Fruit fly (Drosophila melanogaster) whole organism, embryonic: ENCODE measurements around the gene Traf-like.
A peak's percentile ranks its signal among the peaks of the same experiment; 100 is the strongest.

Source experiments
- Bdp1 ChIP-seq: fragments of 200-800 bp; sonication (Bioruptor generic); optimal IDR thresholded peaks from 3 replicates; lab custom pipeline; 2016; ENCODE audit warnings: missing biosample characterization, missing genetic modification characterization
- Bgb ChIP-seq: fragments of 200-800 bp; sonication (Bioruptor generic); IDR thresholded peaks from 2 replicates; pipeline ENCODE4 v1.3.6; 2022; ENCODE audit warnings: missing biosample characterization, missing genetic modification characterization; ENCODE audit not compliant: partially characterized antibody
- Bteb2 ChIP-seq: fragments of 200-800 bp; sonication (Bioruptor generic); optimal IDR thresholded peaks from 2 replicates; lab custom pipeline; 2016; ENCODE audit warnings: missing biosample characterization, missing genetic modification characterization
- CG10543 ChIP-seq: fragments of 200-800 bp; sonication (Bioruptor generic); optimal IDR thresholded peaks from 3 replicates; lab custom pipeline; 2017; ENCODE audit warnings: missing biosample characterization, mild to moderate bottlenecking, missing genetic modification characterization, moderate library complexity
- CG11504 ChIP-seq: fragments of 200-800 bp; sonication (Bioruptor generic); optimal IDR thresholded peaks from 3 replicates; lab custom pipeline; 2019; ENCODE audit warnings: missing biosample characterization, mild to moderate bottlenecking, missing genetic modification characterization, moderate library complexity
- CG12769 ChIP-seq: fragments of 200-800 bp; sonication (Bioruptor generic); optimal IDR thresholded peaks from 2 replicates; lab custom pipeline; 2019; ENCODE audit warnings: missing biosample characterization, mild to moderate bottlenecking, missing genetic modification characterization, moderate library complexity
- CG14710 ChIP-seq: fragments of 200-800 bp; sonication (Bioruptor generic); optimal IDR thresholded peaks from 3 replicates; lab custom pipeline; 2019; ENCODE audit warnings: missing biosample characterization, mild to moderate bottlenecking, missing genetic modification characterization, moderate library complexity
- CG15601 ChIP-seq: fragments of 200-800 bp; sonication (Bioruptor generic); optimal IDR thresholded peaks from 3 replicates; lab custom pipeline; 2019; ENCODE audit warnings: missing biosample characterization, mild to moderate bottlenecking, missing genetic modification characterization, moderate library complexity
- CG15696 ChIP-seq: fragments of 200-800 bp; sonication (Bioruptor generic); optimal IDR thresholded peaks from 2 replicates; lab custom pipeline; 2019; ENCODE audit warnings: missing biosample characterization, mild to moderate bottlenecking, missing genetic modification characterization, moderate library complexity
- CG16813 ChIP-seq: fragments of 200-800 bp; sonication (Bioruptor generic); IDR thresholded peaks from 3 replicates; pipeline ENCODE4 v1.3.6; 2022; ENCODE audit warnings: missing biosample characterization, missing genetic modification characterization; ENCODE audit not compliant: partially characterized antibody
- CG17186 ChIP-seq: fragments of 200-800 bp; sonication (Bioruptor generic); optimal IDR thresholded peaks from 3 replicates; lab custom pipeline; 2017; ENCODE audit warnings: missing biosample characterization, missing genetic modification reagents, missing genetic modification characterization
- CG31365 ChIP-seq: fragments of 200-800 bp; sonication (Bioruptor generic); optimal IDR thresholded peaks from 2 replicates; lab custom pipeline; 2018; ENCODE audit warnings: missing biosample characterization, mild to moderate bottlenecking, missing genetic modification characterization
- CG31441 ChIP-seq: fragments of 200-800 bp; sonication (Bioruptor generic); IDR thresholded peaks from 2 replicates; pipeline ENCODE4 v1.3.6; 2022; ENCODE audit warnings: missing biosample characterization, missing genetic modification characterization
- CG42726 ChIP-seq: fragments of 200-800 bp; sonication (Bioruptor generic); IDR thresholded peaks from 2 replicates; pipeline ENCODE4 v1.3.6; 2022; ENCODE audit warnings: missing biosample characterization, missing genetic modification characterization; ENCODE audit not compliant: partially characterized antibody
- CG4820 ChIP-seq: fragments of 200-800 bp; sonication (Bioruptor generic); optimal IDR thresholded peaks from 3 replicates; lab custom pipeline; 2016; ENCODE audit warnings: missing biosample characterization, missing genetic modification characterization
- CG4854 ChIP-seq: fragments of 200-800 bp; sonication (Bioruptor generic); optimal IDR thresholded peaks from 2 replicates; lab custom pipeline; 2016; ENCODE audit warnings: missing biosample characterization, missing genetic modification characterization, inconsistent platforms
- CG6272 ChIP-seq: fragments of 200-800 bp; sonication (Bioruptor generic); IDR thresholded peaks from 2 replicates; pipeline ENCODE4 v1.3.6; 2022; ENCODE audit warnings: missing biosample characterization, missing genetic modification characterization
- CG9437 ChIP-seq: fragments of 200-800 bp; sonication (Bioruptor generic); optimal IDR thresholded peaks from 2 replicates; lab custom pipeline; 2018; ENCODE audit warnings: missing biosample characterization, mild to moderate bottlenecking, missing genetic modification characterization
- CHES-1-like ChIP-seq: fragments of 200-800 bp; sonication (Bioruptor generic); optimal IDR thresholded peaks from 2 replicates; lab custom pipeline; 2016; ENCODE audit warnings: missing biosample characterization, missing genetic modification characterization
- D19A ChIP-seq: fragments of 200-800 bp; optimal IDR thresholded peaks from 3 replicates; lab custom pipeline; 2019; ENCODE audit warnings: missing biosample characterization, mild to moderate bottlenecking, missing genetic modification characterization, moderate library complexity
- Dfd ChIP-seq, 2 experiments: fragments of >200 bp; optimal IDR thresholded peaks; 2 replicates each; lab custom pipeline; 2017; ENCODE audit warnings: missing biosample characterization in 2 of 2, missing genetic modification characterization in 2 of 2
- Dll ChIP-seq: fragments of 200-800 bp; sonication (Bioruptor generic); IDR thresholded peaks from 4 replicates; pipeline ENCODE4 v1.3.6; 2022; ENCODE audit warnings: missing biosample characterization, missing genetic modification characterization; ENCODE audit not compliant: partially characterized antibody
- E2f2 ChIP-seq: fragments of 200-800 bp; sonication (Bioruptor generic); IDR thresholded peaks from 2 replicates; pipeline ENCODE4 v1.3.6; 2022; ENCODE audit warnings: missing biosample characterization, missing genetic modification characterization
- ERR ChIP-seq: fragments of 200-800 bp; sonication (Bioruptor generic); optimal IDR thresholded peaks from 2 replicates; lab custom pipeline; 2016; ENCODE audit warnings: missing biosample characterization, missing genetic modification characterization
- Elba2 ChIP-seq: fragments of 200-800 bp; sonication (Bioruptor generic); optimal IDR thresholded peaks from 3 replicates; lab custom pipeline; 2016; ENCODE audit warnings: missing biosample characterization, missing genetic modification characterization
- H15 ChIP-seq: fragments of 200-800 bp; sonication (Bioruptor generic); IDR thresholded peaks from 3 replicates; pipeline ENCODE4 v1.3.6; 2022; ENCODE audit warnings: missing biosample characterization, missing genetic modification characterization
- HHEX ChIP-seq: fragments of 200-800 bp; sonication (Bioruptor generic); optimal IDR thresholded peaks from 3 replicates; lab custom pipeline; 2017; ENCODE audit warnings: missing biosample characterization, mild to moderate bottlenecking, missing genetic modification characterization, missing genetic modification reagents
- HLH3B ChIP-seq: fragments of 200-800 bp; sonication (Bioruptor generic); IDR thresholded peaks from 2 replicates; pipeline ENCODE4 v1.3.6; 2022; ENCODE audit warnings: missing biosample characterization, missing genetic modification characterization
- HmgD ChIP-seq: fragments of 200-800 bp; sonication (Bioruptor generic); optimal IDR thresholded peaks from 3 replicates; lab custom pipeline; 2016; ENCODE audit warnings: missing biosample characterization, missing genetic modification characterization
- Jarid2 ChIP-seq: fragments of 200-800 bp; sonication (Bioruptor generic); optimal IDR thresholded peaks from 3 replicates; lab custom pipeline; 2017; ENCODE audit warnings: mild to moderate bottlenecking, missing biosample characterization, missing genetic modification reagents, missing genetic modification characterization
- Myb ChIP-seq: fragments of 200-800 bp; sonication (Bioruptor generic); optimal IDR thresholded peaks from 2 replicates; lab custom pipeline; 2016; ENCODE audit warnings: missing biosample characterization, missing genetic modification characterization
- NFAT ChIP-seq: fragments of 200-800 bp; sonication (Bioruptor generic); IDR thresholded peaks from 2 replicates; pipeline ENCODE4 v1.3.6; 2022; ENCODE audit warnings: missing biosample characterization, missing genetic modification characterization
- Sox102F ChIP-seq: fragments of 200-800 bp; sonication (Bioruptor generic); optimal IDR thresholded peaks from 2 replicates; lab custom pipeline; 2018; ENCODE audit warnings: missing biosample characterization, mild to moderate bottlenecking, missing genetic modification characterization, moderate library complexity
- Tbp ChIP-seq: fragments of >200 bp; optimal IDR thresholded peaks from 2 replicates; lab custom pipeline; 2018; ENCODE audit warnings: missing biosample characterization, missing genetic modification characterization
- bbx ChIP-seq: fragments of 200-800 bp; sonication (Bioruptor generic); IDR thresholded peaks from 2 replicates; pipeline ENCODE4 v1.3.6; 2022; ENCODE audit warnings: missing biosample characterization, missing genetic modification characterization; ENCODE audit not compliant: partially characterized antibody
- cato ChIP-seq: fragments of 200-800 bp; sonication (Bioruptor generic); optimal IDR thresholded peaks from 2 replicates; lab custom pipeline; 2016; ENCODE audit warnings: missing biosample characterization, missing genetic modification characterization, borderline replicate concordance
- fd3F ChIP-seq: fragments of 200-800 bp; sonication (Bioruptor generic); optimal IDR thresholded peaks from 2 replicates; lab custom pipeline; 2018; ENCODE audit warnings: missing biosample characterization, mild to moderate bottlenecking, missing genetic modification characterization, moderate library complexity
- fd96Cb ChIP-seq: fragments of 200-800 bp; sonication (Bioruptor generic); optimal IDR thresholded peaks from 2 replicates; lab custom pipeline; 2018; ENCODE audit warnings: missing biosample characterization, mild to moderate bottlenecking, missing genetic modification characterization, moderate library complexity
- hkb ChIP-seq, 2 experiments: fragments of 200-800 bp in 1 of 2; fragments of >200 bp in 1 of 2; sonication (Bioruptor generic) in 1 of 2; IDR thresholded peaks in 1 of 2; optimal IDR thresholded peaks in 1 of 2; 2 replicates each; pipeline versions ENCODE4 v1.3.6 to Lab custom; 2017 to 2022; ENCODE audit warnings: missing biosample characterization in 1 of 2, missing genetic modification characterization in 1 of 2
- jing ChIP-seq: fragments of 200-800 bp; sonication (Bioruptor generic); optimal IDR thresholded peaks from 2 replicates; lab custom pipeline; 2018; ENCODE audit warnings: missing biosample characterization, mild to moderate bottlenecking, missing genetic modification characterization
- lilli ChIP-seq: fragments of 200-800 bp; sonication (Bioruptor generic); optimal IDR thresholded peaks from 3 replicates; lab custom pipeline; 2016; ENCODE audit warnings: missing biosample characterization, missing genetic modification characterization
- phol ChIP-seq: fragments of 200-800 bp; sonication (Bioruptor generic); optimal IDR thresholded peaks from 3 replicates; lab custom pipeline; 2018; ENCODE audit warnings: missing biosample characterization, mild to moderate bottlenecking, missing genetic modification characterization, moderate library complexity
- sens-2 ChIP-seq: fragments of 200-800 bp; sonication (Bioruptor generic); IDR thresholded peaks from 2 replicates; pipeline ENCODE4 v1.3.6; 2022; ENCODE audit warnings: missing biosample characterization, missing genetic modification characterization
- sob ChIP-seq: fragments of 200-800 bp; sonication (Bioruptor generic); IDR thresholded peaks from 2 replicates; pipeline ENCODE4 v1.3.6; 2022; ENCODE audit warnings: missing biosample characterization, missing genetic modification characterization
- stwl ChIP-seq: fragments of 200-800 bp; sonication (Bioruptor generic); optimal IDR thresholded peaks from 3 replicates; lab custom pipeline; 2018; ENCODE audit warnings: missing biosample characterization, mild to moderate bottlenecking, missing genetic modification characterization, moderate library complexity
- sug ChIP-seq: fragments of 200-800 bp; optimal IDR thresholded peaks from 2 replicates; lab custom pipeline; 2019; ENCODE audit warnings: missing biosample characterization, mild to moderate bottlenecking, missing genetic modification characterization, moderate library complexity
- zf30C ChIP-seq: fragments of 200-800 bp; sonication (Bioruptor generic); optimal IDR thresholded peaks from 3 replicates; lab custom pipeline; 2018; ENCODE audit warnings: missing biosample characterization, mild to moderate bottlenecking, missing genetic modification characterization

Gene Traf-like

DNA sequence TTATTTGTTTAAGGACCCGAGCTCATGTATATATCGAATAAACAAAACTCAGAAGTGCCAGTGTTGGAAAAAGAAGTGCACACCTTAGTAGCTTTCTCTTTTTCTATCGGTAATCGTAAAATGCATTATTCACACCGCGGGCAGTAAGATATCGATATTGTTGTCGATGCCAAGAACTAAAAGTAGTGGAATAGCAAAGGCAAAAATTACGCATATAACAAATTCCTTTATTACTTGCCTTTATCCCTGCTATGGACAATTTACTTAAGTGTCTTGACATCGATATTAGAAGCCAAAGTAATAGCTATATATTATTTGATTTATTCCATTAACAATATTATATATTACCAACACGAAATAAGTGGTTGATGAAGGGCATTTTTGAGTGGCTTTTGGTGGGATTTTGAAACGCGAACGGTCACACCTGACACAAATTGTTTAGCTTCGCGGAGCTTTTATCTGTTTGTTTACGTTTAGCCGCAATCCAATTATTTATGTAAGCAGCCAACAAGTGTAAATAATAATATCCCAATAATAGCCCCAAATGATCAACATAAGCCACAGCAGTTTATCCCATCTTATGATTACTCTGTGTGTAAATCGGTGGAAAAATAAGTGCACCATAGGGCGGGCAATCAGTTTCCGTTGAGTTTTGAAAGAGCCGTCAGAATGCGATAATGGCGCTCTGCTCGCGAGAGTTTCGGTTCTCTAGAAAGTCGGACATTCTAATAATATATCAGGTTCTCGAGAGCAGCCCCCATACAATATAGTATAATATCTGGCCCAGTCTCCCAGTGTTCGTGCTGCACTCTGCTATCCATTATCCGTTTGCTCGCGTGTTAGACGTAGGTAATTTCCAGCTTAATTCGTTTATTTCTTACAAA lies 29.8 kb upstream of the Traf-like start, which contains the start of the genes CG9992 and CG4239 (continued):
- TF ChIP-seq CG9437 (GFP tag; lab: Kevin White, UChicago), result peak; percentile 45
- peak; percentile 53 for TF ChIP-seq fd3F (GFP tag; lab: Kevin White, UChicago)
- TF ChIP-seq CG10543 (GFP tag; lab: Kevin White, UChicago), result peak; percentile 36
- no peak for TF ChIP-seq Jarid2 (GFP tag; lab: Kevin White, UChicago)
- TF ChIP-seq CG4820 (GFP tag; lab: Kevin White, UChicago), result peak; percentile 3
- no peak for TF ChIP-seq sens-2 (GFP tag; lab: Robert Waterston, UW)
- peak; percentile 48; the same call in 1 of the 2 replicates for TF ChIP-seq NFAT (GFP tag; lab: Robert Waterston, UW)
- no peak for TF ChIP-seq ERR (GFP tag; lab: Kevin White, UChicago)
- TF ChIP-seq Bdp1, result peak; percentile 37
- TF ChIP-seq Dll (GFP tag; lab: Robert Waterston, UW), result peak; percentile 70; the same call in 2 of the 4 replicates
- TF ChIP-seq CG15696 (tag; lab: Kevin White, UChicago), result peak; percentile 50
- TF ChIP-seq CG31365 (tag; lab: Kevin White, UChicago), result no peak
- TF ChIP-seq sob, result peak; percentile 59; the same call in 1 of the 2 replicates
- no peak for TF ChIP-seq Bteb2 (GFP tag; lab: Kevin White, UChicago)
- peak; percentile 20 for TF ChIP-seq HHEX (GFP tag; lab: Kevin White, UChicago)
- TF ChIP-seq CG14710 (tag; lab: Kevin White, UChicago), result peak; percentile 81
- TF ChIP-seq zf30C (GFP tag; lab: Kevin White, UChicago), result no peak
- TF ChIP-seq cato (GFP tag; lab: Kevin White, UChicago), result peak; percentile 4
- TF ChIP-seq Myb (GFP tag; lab: Kevin White, UChicago), result peak; percentile 24
- peak; percentile 86 for TF ChIP-seq phol (tag; lab: Kevin White, UChicago)
- TF ChIP-seq Bgb (GFP tag; lab: Robert Waterston, UW), result peak; percentile 54
- peak; percentile 69 for TF ChIP-seq bbx (GFP tag; lab: Robert Waterston, UW)
- peak in 1 of 2 experiments; percentile 57 for TF ChIP-seq Dfd (GFP tag; optimal IDR thresholded peaks at IDR 0.05; lab: Kevin White, UChicago)
- TF ChIP-seq jing, result no peak
- peak; percentile 61 for TF ChIP-seq CG6272
- TF ChIP-seq hkb (optimal IDR thresholded peaks at IDR 0.05; lab: Kevin White, UChicago), result peak; percentile 70
- no peak for TF ChIP-seq hkb (GFP tag; IDR thresholded peaks at IDR 0.05; lab: Robert Waterston, UW)
- peak; percentile 75 for TF ChIP-seq CG16813
- TF ChIP-seq CG4854, result no peak
- TF ChIP-seq Sox102F, result peak; percentile 64
- TF ChIP-seq CG42726 (GFP tag; lab: Robert Waterston, UW), result peak; percentile 74
- TF ChIP-seq Elba2 (GFP tag; lab: Kevin White, UChicago), result no peak
- peak; percentile 75 for TF ChIP-seq CG11504 (tag; lab: Kevin White, UChicago)
- TF ChIP-seq CG12769 (tag; lab: Kevin White, UChicago), result peak; percentile 4
- TF ChIP-seq Tbp (GFP tag; lab: Kevin White, UChicago), result no peak
- peak; percentile 61 for TF ChIP-seq fd96Cb
- peak; percentile 25 for TF ChIP-seq HmgD (GFP tag; lab: Kevin White, UChicago)
- peak; percentile 58 for TF ChIP-seq lilli (GFP tag; lab: Kevin White, UChicago)
- peak; percentile 92 for TF ChIP-seq stwl (tag; lab: Kevin White, UChicago)
- TF ChIP-seq CG15601 (tag; lab: Kevin White, UChicago), result peak; percentile 6
- TF ChIP-seq D19A (tag; lab: Kevin White, UChicago), result peak; percentile 30
- peak; percentile 57 for TF ChIP-seq CHES-1-like (GFP tag; lab: Kevin White, UChicago)
- no peak for TF ChIP-seq CG17186
- TF ChIP-seq H15 (GFP tag; lab: Robert Waterston, UW), result no peak
- peak; percentile 53; the same call in 1 of the 2 replicates for TF ChIP-seq HLH3B (GFP tag; lab: Robert Waterston, UW)
- peak; percentile 66; the same call in 1 of the 2 replicates for TF ChIP-seq CG31441
- peak; percentile 33; the same call in 1 of the 2 replicates for TF ChIP-seq E2f2
- peak; percentile 71 for TF ChIP-seq sug (tag; lab: Kevin White, UChicago)
